Worm (Caenorhabditis elegans) whole organism, early embryonic: ENCODE results near the gene tgt-2.

Experiments
- B0310.2 ChIP-seq: sonication (generic microtip); optimal IDR thresholded peaks from 2 replicates; lab custom pipeline; 2016; ENCODE audit warnings: mild to moderate bottlenecking, missing genetic modification characterization, missing compliant biosample characterization
- F13C5.2 ChIP-seq: sonication (generic microtip); optimal IDR thresholded peaks from 2 replicates; lab custom pipeline; 2017; ENCODE audit warnings: mild to moderate bottlenecking, missing genetic modification characterization, inconsistent platforms, missing compliant biosample characterization
- aly-1 ChIP-seq: sonication (generic microtip); optimal IDR thresholded peaks from 2 replicates; lab custom pipeline; 2016; ENCODE audit warnings: missing genetic modification characterization, missing compliant biosample characterization
- ama-1 ChIP-seq: fragments of 150-350 bp; optimal IDR thresholded peaks from 2 replicates; lab custom pipeline; 2014
- flt-1 ChIP-seq: fragments of 200-800 bp; sonication (Bioruptor generic); IDR thresholded peaks from 2 replicates; pipeline ENCODE4 v1.3.6; 2022; ENCODE audit warnings: missing genetic modification characterization, missing compliant biosample characterization
- hmbx-1 ChIP-seq: sonication (generic microtip); optimal IDR thresholded peaks from 2 replicates; lab custom pipeline; 2016; ENCODE audit warnings: mild to moderate bottlenecking, missing genetic modification characterization, missing compliant biosample characterization
- hmg-4 ChIP-seq: fragments of 200-800 bp; sonication (Bioruptor generic); optimal IDR thresholded peaks from 2 replicates; lab custom pipeline; 2018; ENCODE audit warnings: mild to moderate bottlenecking, missing genetic modification characterization, missing compliant biosample characterization
- pes-1 ChIP-seq: fragments of 200-800 bp; sonication (Bioruptor generic); IDR thresholded peaks from 2 replicates; pipeline ENCODE4 v1.3.6; 2022; ENCODE audit warnings: missing genetic modification reagents, missing genetic modification characterization, missing compliant biosample characterization

DNA sequence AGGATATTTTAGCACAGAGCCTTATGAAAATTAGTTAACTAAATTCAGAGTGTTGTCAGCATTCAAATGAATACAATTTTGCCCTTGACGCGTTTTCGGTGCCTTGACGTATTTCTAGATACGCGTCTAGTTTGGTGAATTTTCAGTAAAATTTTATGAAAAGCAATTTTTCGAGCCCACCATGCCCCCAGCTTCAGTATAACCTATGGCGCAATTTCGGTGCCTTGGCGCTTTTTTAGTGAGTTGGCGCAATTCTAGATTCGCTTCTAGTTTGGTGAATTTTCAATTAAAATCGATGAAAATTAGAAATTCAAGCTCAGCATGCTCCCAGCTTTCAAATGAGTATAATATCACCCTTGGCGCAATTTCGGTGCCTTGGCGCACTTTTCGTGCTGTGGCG, 15.1 kb downstream of the tgt-2 start:
- TF ChIP-seq flt-1 (GFP tag; lab: Robert Waterston, UW) = no peak
- TF ChIP-seq F13C5.2 = no peak
- TF ChIP-seq hmbx-1 (tag; lab: Kevin White, UChicago) = no peak
- no peak for TF ChIP-seq ama-1 (lab: Kevin White, UChicago)
- no peak for TF ChIP-seq hmg-4 (GFP tag; lab: Kevin White, UChicago)
- TF ChIP-seq aly-1 (tag; lab: Kevin White, UChicago) = no peak
- no peak for TF ChIP-seq pes-1 (GFP tag; lab: Robert Waterston, UW)
- TF ChIP-seq B0310.2 (tag; lab: Kevin White, UChicago) = no peak
